Fruit fly (Drosophila melanogaster) whole organism, adult: ENCODE data around the gene miple2.

Source experiments
- CG11617 ChIP-seq: fragments of 200-800 bp; sonication (Bioruptor generic); optimal IDR thresholded peaks from 2 replicates; lab custom pipeline; 2017; ENCODE audit warnings: mild to moderate bottlenecking, missing biosample characterization, missing genetic modification reagents, missing genetic modification characterization
- CG12768 ChIP-seq: fragments of 200-800 bp; sonication (Bioruptor generic); optimal IDR thresholded peaks from 2 replicates; lab custom pipeline; 2017; ENCODE audit warnings: missing biosample characterization, missing genetic modification characterization, mild to moderate bottlenecking, moderate library complexity, missing genetic modification reagents
- CG14711 ChIP-seq: fragments of 200-800 bp; sonication (Bioruptor generic); optimal IDR thresholded peaks from 2 replicates; lab custom pipeline; 2018; ENCODE audit warnings: missing biosample characterization, mild to moderate bottlenecking, missing genetic modification characterization, moderate library complexity
- CG1620 ChIP-seq: fragments of 200-800 bp; sonication (Bioruptor generic); optimal IDR thresholded peaks from 2 replicates; lab custom pipeline; 2016; ENCODE audit warnings: missing biosample characterization, missing genetic modification characterization
- CG33017 ChIP-seq: fragments of 200-800 bp; sonication (Bioruptor generic); optimal IDR thresholded peaks from 2 replicates; lab custom pipeline; 2018; ENCODE audit warnings: missing biosample characterization, mild to moderate bottlenecking, missing genetic modification characterization, moderate library complexity
- CG5204 ChIP-seq: fragments of 200-800 bp; sonication (Bioruptor generic); optimal IDR thresholded peaks from 2 replicates; lab custom pipeline; 2016; ENCODE audit warnings: missing biosample characterization, missing genetic modification characterization
- CG7045 ChIP-seq: fragments of 200-800 bp; sonication (Bioruptor generic); optimal IDR thresholded peaks from 2 replicates; lab custom pipeline; 2017; ENCODE audit warnings: missing biosample characterization, mild to moderate bottlenecking, missing genetic modification characterization
- CG7101 ChIP-seq: fragments of 200-800 bp; sonication (Bioruptor generic); optimal IDR thresholded peaks from 2 replicates; lab custom pipeline; 2018; ENCODE audit warnings: missing biosample characterization, mild to moderate bottlenecking, missing genetic modification characterization, moderate library complexity
- Clk ChIP-seq: fragments of 200-800 bp; sonication (Bioruptor generic); optimal IDR thresholded peaks from 2 replicates; lab custom pipeline; 2017; ENCODE audit warnings: missing biosample characterization, missing genetic modification characterization
- Crg-1 ChIP-seq: fragments of 200-800 bp; sonication (Bioruptor generic); optimal IDR thresholded peaks from 2 replicates; lab custom pipeline; 2016; ENCODE audit warnings: missing biosample characterization, missing genetic modification characterization
- Hr96 ChIP-seq: fragments of 200-800 bp; sonication (Bioruptor generic); optimal IDR thresholded peaks from 2 replicates; lab custom pipeline; 2016; ENCODE audit warnings: missing biosample characterization, missing genetic modification characterization
- Mnt ChIP-seq: fragments of 200-800 bp; sonication (Bioruptor generic); optimal IDR thresholded peaks from 2 replicates; lab custom pipeline; 2016; ENCODE audit warnings: missing biosample characterization, mild to moderate bottlenecking, missing genetic modification characterization
- bab1 ChIP-seq: fragments of 200-800 bp; sonication (Bioruptor generic); optimal IDR thresholded peaks from 3 replicates; lab custom pipeline; 2019; ENCODE audit warnings: missing biosample characterization, mild to moderate bottlenecking, missing genetic modification characterization, moderate library complexity
- cic ChIP-seq: fragments of 200-800 bp; sonication (Bioruptor generic); optimal IDR thresholded peaks from 2 replicates; lab custom pipeline; 2017; ENCODE audit warnings: missing biosample characterization, mild to moderate bottlenecking, missing genetic modification characterization, moderate library complexity
- cnc ChIP-seq, 2 experiments: fragments of >200 bp; optimal IDR thresholded peaks; 2 replicates each; lab custom pipeline; 2017
- kay ChIP-seq: fragments of 200-800 bp; sonication (Bioruptor generic); peaks from one replicate; lab custom pipeline; 2016; ENCODE audit warnings: missing biosample characterization, missing genetic modification characterization, borderline replicate concordance
- ovo ChIP-seq: fragments of 200-800 bp; sonication (Bioruptor generic); optimal IDR thresholded peaks from 2 replicates; lab custom pipeline; 2016; ENCODE audit warnings: missing biosample characterization, missing genetic modification characterization
- pad ChIP-seq: fragments of 200-800 bp; sonication (Bioruptor generic); optimal IDR thresholded peaks from 3 replicates; lab custom pipeline; 2017; ENCODE audit warnings: missing biosample characterization, missing genetic modification characterization, mild to moderate bottlenecking, moderate library complexity, missing genetic modification reagents
- tj ChIP-seq: fragments of 200-800 bp; sonication (Bioruptor generic); optimal IDR thresholded peaks from 3 replicates; lab custom pipeline; 2017; ENCODE audit warnings: missing biosample characterization, mild to moderate bottlenecking, missing genetic modification characterization, moderate library complexity
- toe ChIP-seq: fragments of 200-800 bp; sonication (Bioruptor generic); optimal IDR thresholded peaks from 2 replicates; lab custom pipeline; 2016; ENCODE audit warnings: missing biosample characterization, missing genetic modification characterization

The miple2 gene

DNA sequence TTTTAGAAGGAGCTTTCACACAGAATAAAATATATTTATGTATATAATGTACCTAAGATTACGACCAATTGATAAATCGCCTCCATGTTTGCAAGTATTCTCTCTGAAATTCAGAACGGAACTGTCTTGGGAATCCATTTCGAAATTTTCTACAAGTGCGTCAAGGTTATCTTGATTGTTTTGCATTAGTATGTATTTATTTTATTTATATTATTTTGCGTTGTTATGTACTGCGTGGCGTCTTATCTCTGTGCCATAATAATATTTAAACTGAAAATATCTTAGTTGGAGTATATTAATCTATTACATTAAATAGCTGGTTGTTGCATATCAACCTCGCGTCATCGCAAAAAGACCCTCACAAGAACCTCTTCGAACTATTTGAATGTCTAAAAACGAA lies 39.5 kb upstream of the miple2 start, which contains the start of gene CG42846:
Gene CG42846 (minus strand): TSS at position 101 of the 400 bp plus-strand sequence.
- no peak for TF ChIP-seq cic (GFP tag; lab: Kevin White, UChicago)
- TF ChIP-seq tj (GFP tag; lab: Kevin White, UChicago) = no peak
- TF ChIP-seq Clk (GFP tag; lab: Kevin White, UChicago) = no peak
- TF ChIP-seq CG5204 (GFP tag; lab: Kevin White, UChicago) = no peak
- no peak for TF ChIP-seq CG12768 (GFP tag; lab: Kevin White, UChicago)
- no peak for TF ChIP-seq CG1620 (GFP tag; lab: Kevin White, UChicago)
- TF ChIP-seq CG33017 (tag; lab: Kevin White, UChicago) = no peak
- TF ChIP-seq bab1 (GFP tag; lab: Kevin White, UChicago) = no peak

DNA sequence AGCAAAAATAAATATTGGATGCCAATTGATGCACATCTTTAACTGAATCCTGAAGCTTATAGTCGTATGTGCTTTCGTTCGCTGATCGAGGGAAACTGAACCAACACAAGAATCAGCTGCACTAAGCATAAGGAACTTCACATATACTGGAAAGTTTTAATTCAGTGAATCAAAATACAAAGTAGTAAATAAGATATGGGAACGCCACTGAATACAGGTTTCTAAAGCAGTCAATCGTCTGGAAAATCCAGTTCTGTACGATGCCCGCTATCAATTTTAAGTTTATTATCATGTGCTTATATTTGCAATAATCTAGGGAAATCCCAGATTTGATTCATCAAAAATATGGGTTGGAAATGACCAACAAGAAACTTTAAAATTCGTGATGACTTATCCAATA lies 38.7 kb upstream of the miple2 start, which contains the start of gene CG34454:
Gene CG34454 (minus strand): TSS at position 84 of the 400 bp plus-strand sequence.
- TF ChIP-seq CG12768 (GFP tag; lab: Kevin White, UChicago) (no peak), CG7045 (GFP tag; lab: Kevin White, UChicago) (no peak), ovo (no peak), Clk (GFP tag; lab: Kevin White, UChicago) (no peak), CG7101 (tag; lab: Kevin White, UChicago) (no peak), CG33017 (tag; lab: Kevin White, UChicago) (no peak), pad (GFP tag; lab: Kevin White, UChicago) (no peak), kay (GFP tag; lab: Kevin White, UChicago) (no peak), toe (GFP tag; lab: Kevin White, UChicago) (no peak), Hr96 (no peak), tj (GFP tag; lab: Kevin White, UChicago) (no peak), bab1 (GFP tag; lab: Kevin White, UChicago) (no peak), CG5204 (GFP tag; lab: Kevin White, UChicago) (no peak), CG14711 (no peak), CG1620 (GFP tag; lab: Kevin White, UChicago) (no peak), CG11617 (GFP tag; lab: Kevin White, UChicago) (no peak), Mnt (GFP tag; lab: Kevin White, UChicago) (no peak)

- TF ChIP-seq Hr96 = no peak
- TF ChIP-seq CG12768 (GFP tag; lab: Kevin White, UChicago) = no peak
- no peak for TF ChIP-seq CG14711
- TF ChIP-seq Crg-1 = no peak
These were observed 37.7 kb upstream of the miple2 start, which contains the start of gene CG34453 for dm6 chr3L:233251-233650. Gene CG34453, minus strand, starts transcription at chr3L:233351.

- TF ChIP-seq tj (GFP tag; lab: Kevin White, UChicago) = no peak
- no peak for TF ChIP-seq CG7101 (tag; lab: Kevin White, UChicago)
- peak; percentile 96 for TF ChIP-seq kay (GFP tag; lab: Kevin White, UChicago)
- no peak for TF ChIP-seq Crg-1
- TF ChIP-seq toe (GFP tag; lab: Kevin White, UChicago) = no peak
- no peak for TF ChIP-seq Hr96
- TF ChIP-seq cnc (optimal IDR thresholded peaks at IDR 0.05; lab: Kevin White, UChicago) = no peak
- no peak for TF ChIP-seq bab1 (GFP tag; lab: Kevin White, UChicago)
These were observed 36.7 kb upstream of the miple2 start for dm6 chr3L:234337-234736.

DNA sequence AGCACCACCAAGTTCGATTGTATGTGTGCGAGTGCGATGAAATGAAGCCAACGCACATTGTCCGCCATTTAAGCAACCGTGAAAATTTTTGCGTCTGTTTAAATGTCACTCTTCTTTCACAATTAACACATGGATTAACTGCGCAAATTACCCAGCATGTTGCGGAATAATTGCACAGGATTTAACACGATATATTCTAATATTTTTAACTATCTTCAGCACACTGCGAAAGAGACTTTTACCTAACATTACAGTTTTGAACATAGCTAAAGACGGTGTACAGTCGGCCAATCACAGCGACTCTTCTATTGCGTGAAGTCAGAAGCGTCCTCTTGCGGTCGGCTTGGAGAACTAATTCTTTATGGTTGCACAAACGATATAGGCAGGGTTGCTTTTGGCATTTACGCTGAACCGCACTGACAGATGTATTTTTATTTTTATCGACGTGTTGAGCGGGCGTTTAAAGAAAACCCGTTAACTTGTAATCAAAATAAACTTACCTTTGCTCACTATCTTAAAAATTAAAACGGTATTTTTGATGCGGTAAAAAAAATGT lies 24.3 kb upstream of the miple2 start:
- peak; percentile 82 for TF ChIP-seq bab1 (GFP tag; lab: Kevin White, UChicago)
- TF ChIP-seq CG14711 = peak; percentile 83
- no peak for TF ChIP-seq kay (GFP tag; lab: Kevin White, UChicago)
- TF ChIP-seq cnc (optimal IDR thresholded peaks at IDR 0.05; lab: Kevin White, UChicago) = no peak
- TF ChIP-seq CG7045 (GFP tag; lab: Kevin White, UChicago) = peak; percentile 18
- no peak for TF ChIP-seq toe (GFP tag; lab: Kevin White, UChicago)
- peak; percentile 22 for TF ChIP-seq cic (GFP tag; lab: Kevin White, UChicago)
- TF ChIP-seq CG12768 (GFP tag; lab: Kevin White, UChicago) = no peak
- TF ChIP-seq Clk (GFP tag; lab: Kevin White, UChicago) = peak; percentile 47
- TF ChIP-seq pad (GFP tag; lab: Kevin White, UChicago) = peak; percentile 34
- TF ChIP-seq Crg-1 = peak; percentile 68
- no peak for TF ChIP-seq CG5204 (GFP tag; lab: Kevin White, UChicago)
- TF ChIP-seq CG1620 (GFP tag; lab: Kevin White, UChicago) = peak; percentile 54
- TF ChIP-seq CG7101 (tag; lab: Kevin White, UChicago) = peak; percentile 63
- TF ChIP-seq CG33017 (tag; lab: Kevin White, UChicago) = no peak
- TF ChIP-seq tj (GFP tag; lab: Kevin White, UChicago) = peak; percentile 34
- peak; percentile 37 for TF ChIP-seq ovo
- no peak for TF ChIP-seq Hr96
- peak; percentile 74 for TF ChIP-seq Mnt (GFP tag; lab: Kevin White, UChicago)
- TF ChIP-seq CG11617 (GFP tag; lab: Kevin White, UChicago) = peak; percentile 43

dm6 chr3L:247482-248225 lies 23.3 kb upstream of the miple2 start, which contains the start of gene mthl14:
Gene mthl14, plus strand, starts transcription at chr3L:247491.
- peak; percentile 80 for TF ChIP-seq kay (GFP tag; lab: Kevin White, UChicago)
- TF ChIP-seq Crg-1 = peak; percentile 22
- no peak for TF ChIP-seq CG7101 (tag; lab: Kevin White, UChicago)
- TF ChIP-seq CG7045 (GFP tag; lab: Kevin White, UChicago) = no peak
- peak; percentile 32 for TF ChIP-seq cic (GFP tag; lab: Kevin White, UChicago)
